Worm (Caenorhabditis elegans) whole organism, L3 larva: ENCODE data around the gene srw-71.

ENCODE experiments used
- R02D3.7 ChIP-seq: fragments of 150-350 bp; optimal IDR thresholded peaks from 2 replicates; lab custom pipeline; 2014; ENCODE audit warnings: missing biosample characterization, missing genetic modification characterization
- ZK546.5 ChIP-seq: sonication (generic microtip); optimal IDR thresholded peaks from 2 replicates; lab custom pipeline; 2017; ENCODE audit warnings: missing biosample characterization, missing genetic modification characterization
- aly-2 ChIP-seq: fragments of 150-350 bp; optimal IDR thresholded peaks from 2 replicates; lab custom pipeline; 2014; ENCODE audit warnings: missing biosample characterization, missing genetic modification characterization
- ama-1 ChIP-seq: fragments of 150-350 bp; optimal IDR thresholded peaks from 2 replicates; lab custom pipeline; 2018
- egl-27 ChIP-seq: sonication (generic microtip); optimal IDR thresholded peaks from 4 replicates; lab custom pipeline; 2017; ENCODE audit warnings: missing biosample characterization, missing genetic modification reagents, missing genetic modification characterization
- elt-3 ChIP-seq, 3 experiments: fragments of 150-350 bp in 1 of 3; sonication (generic microtip) in 2 of 3; optimal IDR thresholded peaks; 2 replicates in 2 of 3; 4 replicates in 1 of 3; lab custom pipeline; 2014 to 2017; ENCODE audit warnings: missing biosample characterization in 3 of 3, missing genetic modification characterization in 3 of 3
- eor-1 ChIP-seq, 2 experiments: fragments of 150-350 bp; optimal IDR thresholded peaks; 2 replicates each; lab custom pipeline; 2014 to 2018; ENCODE audit warnings: missing biosample characterization in 2 of 2, missing genetic modification characterization in 2 of 2
- fkh-10 ChIP-seq: sonication (generic microtip); optimal IDR thresholded peaks from 2 replicates; lab custom pipeline; 2017; ENCODE audit warnings: missing biosample characterization, missing genetic modification reagents, missing genetic modification characterization
- jun-1 ChIP-seq: fragments of 150-350 bp; optimal IDR thresholded peaks from 2 replicates; lab custom pipeline; 2014; ENCODE audit warnings: missing biosample characterization, missing genetic modification reagents, missing genetic modification characterization
- lin-39 ChIP-seq: fragments of 150-350 bp; optimal IDR thresholded peaks from 2 replicates; lab custom pipeline; 2018; ENCODE audit warnings: missing biosample characterization, missing genetic modification reagents, missing genetic modification characterization
- nfya-1 ChIP-seq: sonication (generic microtip); optimal IDR thresholded peaks from 2 replicates; lab custom pipeline; 2017; ENCODE audit warnings: missing genetic modification characterization, mild to moderate bottlenecking, missing compliant biosample characterization, antibody characterized with exemption, moderate library complexity; ENCODE audit not compliant: insufficient read depth
- ztf-11 ChIP-seq: fragments of 150-350 bp; optimal IDR thresholded peaks from 2 replicates; lab custom pipeline; 2014; ENCODE audit warnings: missing biosample characterization, missing genetic modification characterization

ce11 chrV:7416569-7416968 is 14.3 kb downstream of the srw-71 start:
- TF ChIP-seq ama-1 = peak; percentile 57
- TF ChIP-seq R02D3.7 (tag; lab: Kevin White, UChicago) = no peak
- TF ChIP-seq elt-3 (tag; optimal IDR thresholded peaks at IDR 0.05; lab: Kevin White, UChicago) = no peak
- TF ChIP-seq lin-39 (tag; lab: Kevin White, UChicago) = no peak
- no peak for TF ChIP-seq fkh-10
- TF ChIP-seq ztf-11 (tag; lab: Kevin White, UChicago) = no peak
- no peak for TF ChIP-seq ZK546.5
- no peak for TF ChIP-seq aly-2 (tag; lab: Kevin White, UChicago)
- TF ChIP-seq jun-1 (tag; lab: Kevin White, UChicago) = no peak
- no peak for TF ChIP-seq nfya-1
- TF ChIP-seq eor-1 (tag; optimal IDR thresholded peaks at IDR 0.05; lab: Kevin White, UChicago) = no peak
- no peak for TF ChIP-seq egl-27 (tag; lab: Kevin White, UChicago)
